Worm (Caenorhabditis elegans): Measurements from ENCODE around the gene sri-39.

Gene sri-39

DNA sequence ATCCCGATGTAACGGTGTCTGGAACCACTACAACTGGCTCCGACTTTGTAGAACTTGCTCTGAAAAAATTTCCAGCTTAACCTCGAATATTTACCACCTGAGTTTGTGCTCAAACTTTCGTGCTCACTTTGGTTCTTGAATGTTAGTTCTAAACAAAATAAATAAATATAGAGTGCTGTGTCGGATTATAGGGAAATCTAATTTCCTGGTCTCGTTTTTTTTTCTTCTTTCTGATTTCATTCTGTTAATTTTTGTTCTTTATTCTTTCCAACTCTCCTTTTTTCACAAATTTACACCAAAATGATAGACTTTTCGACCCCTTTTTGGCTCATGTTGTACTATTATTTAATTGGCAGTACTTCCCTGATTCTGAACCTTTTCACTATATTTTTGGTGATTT is 42.0 kb downstream of the sri-39 start, which contains the start of gene sri-37:
Gene sri-37, plus strand, starts transcription at position 301 of the 400 bp plus-strand sequence.
- no peak for TF ChIP-seq pha-2 (tag; optimal IDR thresholded peaks at IDR 0.05)
- TF ChIP-seq unc-3 (GFP tag; conservative IDR thresholded peaks at IDR 0.05): no peak
- TF ChIP-seq unc-3 (tag; optimal IDR thresholded peaks at IDR 0.05): no peak
- no peak for TF ChIP-seq ceh-9 (tag; optimal IDR thresholded peaks at IDR 0.05)
- TF ChIP-seq dve-1 (tag; optimal IDR thresholded peaks at IDR 0.05): no peak
- no peak for TF ChIP-seq pag-3 (tag; optimal IDR thresholded peaks at IDR 0.05; ENCODE audit: borderline replicate concordance)
- TF ChIP-seq nhr-11 (tag; optimal IDR thresholded peaks at IDR 0.05): no peak
- TF ChIP-seq dmd-4 (tag; optimal IDR thresholded peaks at IDR 0.05; ENCODE audit: borderline replicate concordance): no peak
- no peak for TF ChIP-seq ceh-6 (GFP tag; optimal IDR thresholded peaks at IDR 0.05)
- TF ChIP-seq zip-5 (tag; optimal IDR thresholded peaks at IDR 0.05): no peak
- TF ChIP-seq lim-6 (tag; optimal IDR thresholded peaks at IDR 0.05): no peak
- TF ChIP-seq nhr-232 (tag; optimal IDR thresholded peaks at IDR 0.05): no peak
- no peak for TF ChIP-seq eyg-1 (tag; optimal IDR thresholded peaks at IDR 0.05)
- TF ChIP-seq unc-42 (tag; optimal IDR thresholded peaks at IDR 0.05): no peak
- TF ChIP-seq ztf-16 (tag; optimal IDR thresholded peaks at IDR 0.05): no peak
- no peak for TF ChIP-seq sox-4 (tag; optimal IDR thresholded peaks at IDR 0.05)
- no peak for TF ChIP-seq sdc-2 (tag; optimal IDR thresholded peaks at IDR 0.05)
- no peak for TF ChIP-seq npax-4 (tag; optimal IDR thresholded peaks at IDR 0.05)
- no peak for TF ChIP-seq Y22D7AL.16 (tag; optimal IDR thresholded peaks at IDR 0.05)
- TF ChIP-seq F13H6.1 (tag; optimal IDR thresholded peaks at IDR 0.05): no peak
- TF ChIP-seq hlh-6 (tag; optimal IDR thresholded peaks at IDR 0.05): no peak

DNA sequence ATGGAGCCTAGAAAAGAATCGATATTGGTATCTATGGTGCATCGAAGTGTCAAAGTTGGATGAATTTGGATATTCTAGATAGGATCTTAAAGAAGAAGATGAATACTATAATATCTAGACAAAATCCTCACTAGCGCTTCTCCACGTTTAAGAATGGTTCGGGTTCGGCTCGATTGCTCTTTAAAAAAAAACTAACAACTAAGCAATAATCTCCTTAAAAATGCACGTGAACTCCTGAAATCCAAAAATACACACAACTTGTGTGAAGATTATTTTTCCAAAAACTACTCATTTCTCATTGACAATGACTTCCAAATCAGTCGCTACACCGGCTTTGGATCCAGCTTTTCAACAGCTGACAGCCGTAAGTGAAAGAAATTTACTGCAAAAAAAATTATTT is 43.9 kb downstream of the sri-39 start, which contains the start of gene D2062.1:
Gene D2062.1, plus strand, starts transcription at position 301 of the 400 bp plus-strand sequence.
- TF ChIP-seq sox-2 (GFP tag; IDR thresholded peaks at IDR 0.05) (no peak), pha-2 (tag; optimal IDR thresholded peaks at IDR 0.05) (no peak), ceh-48 (tag; optimal IDR thresholded peaks at IDR 0.05) (no peak), pha-4 (tag; optimal IDR thresholded peaks at IDR 0.05) (no peak), rnt-1 (tag; optimal IDR thresholded peaks at IDR 0.05) (no peak), dmd-4 (tag; optimal IDR thresholded peaks at IDR 0.05; ENCODE audit: borderline replicate concordance) (no peak), tbx-7 (tag; optimal IDR thresholded peaks at IDR 0.05) (no peak), elt-4 (tag; optimal IDR thresholded peaks at IDR 0.05) (no peak), hlh-6 (tag; optimal IDR thresholded peaks at IDR 0.05) (no peak), ceh-22 (tag; optimal IDR thresholded peaks at IDR 0.05) (no peak), ceh-6 (GFP tag; optimal IDR thresholded peaks at IDR 0.05) (no peak), ztf-16 (tag; optimal IDR thresholded peaks at IDR 0.05) (no peak), ets-4 (tag; optimal IDR thresholded peaks at IDR 0.05) (no peak), fkh-10 (GFP tag; optimal IDR thresholded peaks at IDR 0.05) (no peak), pqm-1 (tag; optimal IDR thresholded peaks at IDR 0.05) (no peak), mec-3 (tag; optimal IDR thresholded peaks at IDR 0.05; ENCODE audit: borderline replicate concordance) (no peak), unc-42 (tag; optimal IDR thresholded peaks at IDR 0.05) (no peak)

DNA sequence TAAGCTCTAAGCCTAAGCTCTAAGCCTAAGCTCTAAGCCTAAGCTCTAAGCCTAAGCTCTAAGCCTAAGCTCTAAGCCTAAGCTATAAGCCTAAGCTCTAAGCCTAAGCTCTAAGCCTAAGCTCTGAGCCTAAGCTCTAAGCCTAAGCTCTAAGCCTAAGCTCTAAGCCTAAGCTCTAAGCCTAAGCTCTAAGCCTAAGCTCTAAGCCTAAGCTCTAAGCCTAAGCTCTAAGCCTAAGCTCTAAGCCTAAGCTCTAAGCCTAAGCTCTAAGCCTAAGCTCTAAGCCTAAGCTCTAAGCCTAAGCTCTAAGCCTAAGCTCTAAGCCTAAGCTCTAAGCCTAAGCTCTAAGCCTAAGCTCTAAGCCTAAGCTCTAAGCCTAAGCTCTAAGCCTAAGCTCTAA is 44.9 kb downstream of the sri-39 start:
- TF ChIP-seq dve-1 (tag; optimal IDR thresholded peaks at IDR 0.05): peak; percentile 89

DNA sequence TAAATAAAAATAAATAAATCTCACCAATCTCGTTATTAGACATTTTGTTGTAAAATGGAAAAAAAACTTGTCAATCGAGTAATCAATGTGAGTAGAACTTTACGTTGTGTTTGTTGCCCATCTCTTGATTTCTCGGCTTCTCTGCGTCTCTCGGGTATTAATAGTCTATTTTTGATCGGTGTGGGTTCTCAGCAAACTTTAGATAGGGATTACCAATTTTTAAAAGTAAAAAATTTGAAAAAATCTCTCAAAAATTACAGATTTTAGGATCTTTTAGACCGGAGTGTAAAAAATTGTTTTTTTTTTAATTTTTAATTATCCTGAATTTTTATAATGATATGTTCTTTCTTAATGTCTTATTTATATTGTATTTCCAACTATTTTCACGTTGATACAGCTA is 50.1 kb downstream of the sri-39 start, which contains the start of gene F22E5.21:
Gene F22E5.21, minus strand, starts transcription at position 101 of the 400 bp plus-strand sequence.
- TF ChIP-seq Y22D7AL.16 (tag; optimal IDR thresholded peaks at IDR 0.05) (no peak), ama-1 (optimal IDR thresholded peaks at IDR 0.05) (no peak), zip-5 (tag; optimal IDR thresholded peaks at IDR 0.05) (no peak), pag-3 (tag; optimal IDR thresholded peaks at IDR 0.05; ENCODE audit: borderline replicate concordance) (no peak), ztf-16 (tag; optimal IDR thresholded peaks at IDR 0.05) (no peak), ets-4 (tag; optimal IDR thresholded peaks at IDR 0.05) (no peak), pha-4 (tag; optimal IDR thresholded peaks at IDR 0.05) (no peak), ceh-2 (tag; optimal IDR thresholded peaks at IDR 0.05) (no peak)

DNA sequence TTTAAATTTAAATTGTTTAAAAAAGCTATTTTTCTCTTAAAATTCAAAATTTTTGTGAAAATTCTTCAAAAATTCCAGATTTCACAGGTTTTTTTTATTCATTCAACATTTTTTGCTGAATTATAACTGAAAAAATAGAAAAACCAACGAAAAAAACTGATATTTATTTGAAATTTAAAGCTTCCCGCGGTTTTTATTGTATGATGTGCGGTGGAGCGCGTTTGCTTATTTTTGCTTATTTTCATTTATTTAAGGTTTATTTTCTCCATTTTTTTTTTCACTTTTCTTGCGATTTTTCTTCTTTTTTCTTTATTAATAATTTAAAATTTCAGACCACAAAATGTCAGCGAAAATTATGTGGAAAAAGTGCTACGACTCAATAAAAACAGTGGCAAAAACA is 50.8 kb downstream of the sri-39 start, which contains the start of gene F22E5.9:
Gene F22E5.9, plus strand, starts transcription at position 327 of the 400 bp plus-strand sequence.
- TF ChIP-seq lin-11 (tag; optimal IDR thresholded peaks at IDR 0.05): no peak
- TF ChIP-seq tbx-7 (tag; optimal IDR thresholded peaks at IDR 0.05): no peak
- TF ChIP-seq npax-4 (tag; optimal IDR thresholded peaks at IDR 0.05): no peak
- TF ChIP-seq ztf-16 (tag; optimal IDR thresholded peaks at IDR 0.05): no peak
- TF ChIP-seq madf-2 (tag; optimal IDR thresholded peaks at IDR 0.05): no peak
- no peak for TF ChIP-seq ceh-2 (tag; optimal IDR thresholded peaks at IDR 0.05)
- no peak for TF ChIP-seq fkh-10 (GFP tag; optimal IDR thresholded peaks at IDR 0.05)
- no peak for TF ChIP-seq pat-9 (tag; optimal IDR thresholded peaks at IDR 0.05)
- no peak for TF ChIP-seq Y22D7AL.16 (tag; optimal IDR thresholded peaks at IDR 0.05)
- no peak for TF ChIP-seq zip-5 (tag; optimal IDR thresholded peaks at IDR 0.05)
- TF ChIP-seq unc-86 (tag; optimal IDR thresholded peaks at IDR 0.05): no peak
- TF ChIP-seq ceh-48 (tag; optimal IDR thresholded peaks at IDR 0.05): no peak
- no peak for TF ChIP-seq hlh-13 (GFP tag; optimal IDR thresholded peaks at IDR 0.05)
- no peak for TF ChIP-seq pha-4 (tag; optimal IDR thresholded peaks at IDR 0.05)
- TF ChIP-seq ceh-22 (tag; optimal IDR thresholded peaks at IDR 0.05): no peak
- no peak for TF ChIP-seq ceh-45 (GFP tag; IDR thresholded peaks at IDR 0.05)
- TF ChIP-seq gmeb-2 (tag; optimal IDR thresholded peaks at IDR 0.05): no peak
- TF ChIP-seq C38D4.7 (GFP tag; optimal IDR thresholded peaks at IDR 0.05): no peak
